Fruit fly (Drosophila melanogaster) whole organism, embryonic: ENCODE measurements around the gene CG10803.

Experiments
- CG9609 ChIP-seq: fragments of 200-800 bp; sonication (Bioruptor generic); optimal IDR thresholded peaks from 3 replicates; lab custom pipeline; 2016; ENCODE audit warnings: missing biosample characterization, missing genetic modification characterization
- Hr39 ChIP-seq: fragments of >200 bp; optimal IDR thresholded peaks from 2 replicates; lab custom pipeline; 2017
- caup ChIP-seq: fragments of 200-800 bp; sonication (Bioruptor generic); optimal IDR thresholded peaks from 3 replicates; lab custom pipeline; 2017; ENCODE audit warnings: missing biosample characterization, mild to moderate bottlenecking, missing genetic modification characterization, moderate library complexity; ENCODE audit not compliant: severe bottlenecking
- dpn ChIP-seq, 2 experiments: fragments of 200-800 bp; sonication (Bioruptor generic); optimal IDR thresholded peaks; 3 replicates each; lab custom pipeline; 2016; ENCODE audit warnings: missing biosample characterization in 2 of 2, missing genetic modification characterization in 2 of 2
- gt ChIP-seq: fragments of 200-800 bp; sonication (Bioruptor generic); IDR thresholded peaks from 2 replicates; pipeline ENCODE4 v1.3.6; 2022; ENCODE audit warnings: missing biosample characterization, missing genetic modification characterization
- lbe ChIP-seq: fragments of 200-800 bp; sonication (Bioruptor generic); optimal IDR thresholded peaks from 2 replicates; lab custom pipeline; 2016; ENCODE audit warnings: missing biosample characterization, mild to moderate bottlenecking, missing genetic modification characterization
- nerfin-2 ChIP-seq: fragments of 200-800 bp; sonication (Bioruptor generic); IDR thresholded peaks from 2 replicates; pipeline ENCODE4 v1.3.6; 2022; ENCODE audit warnings: missing biosample characterization, missing genetic modification characterization; ENCODE audit not compliant: partially characterized antibody
- oc ChIP-seq: fragments of 200-800 bp; sonication (Bioruptor generic); optimal IDR thresholded peaks from 2 replicates; lab custom pipeline; 2018; ENCODE audit warnings: missing biosample characterization, mild to moderate bottlenecking, missing genetic modification characterization, moderate library complexity
- odd ChIP-seq: fragments of 200-800 bp; sonication (Bioruptor generic); optimal IDR thresholded peaks from 2 replicates; lab custom pipeline; 2017; ENCODE audit warnings: missing biosample characterization, mild to moderate bottlenecking, missing genetic modification characterization

- TF ChIP-seq caup (no peak), CG9609 (GFP tag; lab: Kevin White, UChicago) (no peak), dpn (GFP tag; optimal IDR thresholded peaks at IDR 0.05; lab: Kevin White, UChicago) (no peak), Hr39 (lab: Kevin White, UChicago) (no peak), odd (no peak), nerfin-2 (GFP tag; lab: Robert Waterston, UW) (no peak), lbe (GFP tag; lab: Kevin White, UChicago) (no peak), gt (GFP tag; lab: Robert Waterston, UW) (no peak), oc (tag; lab: Kevin White, UChicago) (no peak)
Observed at dm6 chrX:3504751-3505150, 19.3 kb downstream of the CG10803 start, which contains the start of gene Gas8.
